Fruit fly (Drosophila melanogaster) whole organism: ENCODE data around the gene phtm.

Experiments used
- CG8478 ChIP-seq: fragments of >200 bp; optimal IDR thresholded peaks from 2 replicates; lab custom pipeline; 2018; ENCODE audit warnings: inconsistent platforms
- psq ChIP-seq: fragments of >200 bp; optimal IDR thresholded peaks from 2 replicates; lab custom pipeline; 2017

dm6 chrX:18668293-18668692 lies 17.3 kb upstream of the phtm start:
- TF ChIP-seq CG8478 (lab: Kevin White, UChicago) (no peak), psq (lab: Kevin White, UChicago) (no peak)
